Fruit fly (Drosophila melanogaster): ENCODE results near the gene Tpr2.

- no peak for TF ChIP-seq CG7045 (GFP tag; optimal IDR thresholded peaks at IDR 0.05)
- no peak for TF ChIP-seq toe (GFP tag; optimal IDR thresholded peaks at IDR 0.05)
- no peak for TF ChIP-seq Crg-1 (GFP tag; optimal IDR thresholded peaks at IDR 0.05)
- TF ChIP-seq Hr96 (GFP tag; optimal IDR thresholded peaks at IDR 0.05): no peak
- no peak for TF ChIP-seq CG33017 (tag; optimal IDR thresholded peaks at IDR 0.05)
Measured at dm6 chr2L:16531507-16532134, 40.3 kb downstream of the Tpr2 start.

All from whole organism, adult.